Fruit fly (Drosophila melanogaster) whole organism, wandering third instar larva: ENCODE results near the gene TSG101.
A peak's percentile ranks its signal among the peaks of the same experiment; 100 is the strongest.

Experiments used
- Abd-B ChIP-seq: fragments of >200 bp; optimal IDR thresholded peaks from 2 replicates; lab custom pipeline; 2017; ENCODE audit warnings: missing biosample characterization, missing genetic modification characterization
- CG32264 ChIP-seq: fragments of 200-800 bp; sonication (Bioruptor generic); optimal IDR thresholded peaks from 2 replicates; lab custom pipeline; 2016; ENCODE audit warnings: missing biosample characterization, missing genetic modification characterization
- CG9705 ChIP-seq: fragments of 200-800 bp; sonication (Bioruptor generic); optimal IDR thresholded peaks from 2 replicates; lab custom pipeline; 2018; ENCODE audit warnings: missing biosample characterization, mild to moderate bottlenecking, missing genetic modification characterization
- CrebA ChIP-seq: fragments of 200-800 bp; sonication (Bioruptor generic); optimal IDR thresholded peaks from 2 replicates; lab custom pipeline; 2016; ENCODE audit warnings: missing biosample characterization, mild to moderate bottlenecking, missing genetic modification characterization, borderline replicate concordance
- Dfd ChIP-seq: fragments of >200 bp; optimal IDR thresholded peaks from 2 replicates; lab custom pipeline; 2017; ENCODE audit warnings: missing biosample characterization, missing genetic modification characterization
- Dif ChIP-seq: fragments of 200-275, 200-300 bp; sonication (Bioruptor generic); optimal IDR thresholded peaks from 2 replicates; lab custom pipeline; 2018; ENCODE audit warnings: missing biosample characterization, missing genetic modification characterization; ENCODE audit not compliant: partially characterized antibody
- Hnf4 ChIP-seq: fragments of 200-800 bp; sonication (Bioruptor generic); optimal IDR thresholded peaks from 2 replicates; lab custom pipeline; 2016; ENCODE audit warnings: missing biosample characterization, mild to moderate bottlenecking, missing genetic modification characterization
- Hr78 ChIP-seq: fragments of >200 bp; optimal IDR thresholded peaks from 2 replicates; lab custom pipeline; 2017; ENCODE audit warnings: missing biosample characterization, missing genetic modification characterization
- Jra ChIP-seq: sonication (Bioruptor generic); optimal IDR thresholded peaks from 2 replicates; lab custom pipeline; 2016; ENCODE audit warnings: missing biosample characterization, missing genetic modification characterization
- Mio ChIP-seq: sonication (Bioruptor generic); optimal IDR thresholded peaks from 2 replicates; lab custom pipeline; 2016; ENCODE audit warnings: missing biosample characterization, missing genetic modification characterization
- Myc ChIP-seq: fragments of >200 bp; optimal IDR thresholded peaks from 2 replicates; lab custom pipeline; 2017
- N ChIP-seq: fragments of >200 bp; optimal IDR thresholded peaks from 2 replicates; lab custom pipeline; 2018; ENCODE audit warnings: missing biosample characterization, missing external identifiers, missing genetic modification characterization
- OdsH ChIP-seq: fragments of 200-800 bp; sonication (Bioruptor generic); optimal IDR thresholded peaks from 2 replicates; lab custom pipeline; 2016; ENCODE audit warnings: missing biosample characterization, mild to moderate bottlenecking, missing genetic modification characterization
- Rel ChIP-seq, 2 experiments: fragments of 200-800 bp; sonication (Bioruptor generic) in 1 of 2; optimal IDR thresholded peaks; 2 replicates in 1 of 2; 3 replicates in 1 of 2; lab custom pipeline; 2016 to 2019; ENCODE audit warnings: mild to moderate bottlenecking in 2 of 2, missing biosample characterization in 2 of 2, missing genetic modification characterization in 2 of 2, moderate library complexity in 1 of 2
- Sp1 ChIP-seq: fragments of 200-800 bp; sonication (Bioruptor generic); optimal IDR thresholded peaks from 3 replicates; lab custom pipeline; 2019; ENCODE audit warnings: missing biosample characterization, mild to moderate bottlenecking, missing genetic modification characterization, moderate library complexity
- Vsx2 ChIP-seq: fragments of 200-300, 225-300 bp; sonication (Bioruptor generic); optimal IDR thresholded peaks from 2 replicates; lab custom pipeline; 2018; ENCODE audit warnings: missing biosample characterization, missing genetic modification characterization; ENCODE audit not compliant: partially characterized antibody
- dl ChIP-seq, 2 experiments: fragments of 175-275, 200-275 bp in 1 of 2; fragments of 200-275 bp in 1 of 2; sonication (Bioruptor generic); optimal IDR thresholded peaks; lab custom pipeline; 2018; ENCODE audit warnings: mild to moderate bottlenecking in 2 of 2, missing biosample characterization in 2 of 2, missing genetic modification characterization in 2 of 2, moderate library complexity in 2 of 2; ENCODE audit not compliant: partially characterized antibody in 2 of 2, insufficient read depth in 1 of 2
- dmrt93B ChIP-seq: fragments of 200-800 bp; sonication (Bioruptor generic); optimal IDR thresholded peaks from 2 replicates; lab custom pipeline; 2018; ENCODE audit warnings: missing biosample characterization, mild to moderate bottlenecking, missing genetic modification characterization
- dsf ChIP-seq: sonication (Bioruptor generic); optimal IDR thresholded peaks from 2 replicates; lab custom pipeline; 2016; ENCODE audit warnings: missing biosample characterization, missing genetic modification characterization, borderline replicate concordance
- ey ChIP-seq: fragments of 200-800 bp; sonication (Bioruptor generic); optimal IDR thresholded peaks from 2 replicates; lab custom pipeline; 2016; ENCODE audit warnings: missing biosample characterization, missing genetic modification characterization
- foxo ChIP-seq, 2 experiments: fragments of 200-800 bp; sonication (Bioruptor generic); optimal IDR thresholded peaks; 2 replicates in 1 of 2; 3 replicates in 1 of 2; lab custom pipeline; 2016 to 2017; ENCODE audit warnings: missing biosample characterization in 2 of 2, missing genetic modification characterization in 2 of 2
- fru ChIP-seq: fragments of 200-800 bp; sonication (Bioruptor generic); optimal IDR thresholded peaks from 3 replicates; lab custom pipeline; 2016; ENCODE audit warnings: missing biosample characterization, mild to moderate bottlenecking, missing genetic modification characterization
- jim ChIP-seq: fragments of 175-275, 200-325 bp; sonication (Bioruptor generic); optimal IDR thresholded peaks from 2 replicates; lab custom pipeline; 2016; ENCODE audit warnings: missing biosample characterization, mild to moderate bottlenecking, missing genetic modification characterization
- lola ChIP-seq: fragments of >200 bp; optimal IDR thresholded peaks from 2 replicates; lab custom pipeline; 2017; ENCODE audit warnings: missing biosample characterization, missing genetic modification characterization
- psq ChIP-seq: fragments of 200-800 bp; sonication (Bioruptor generic); optimal IDR thresholded peaks from 3 replicates; lab custom pipeline; 2017; ENCODE audit warnings: missing biosample characterization, mild to moderate bottlenecking, missing genetic modification characterization, moderate library complexity
- rgr ChIP-seq: fragments of 200-800 bp; sonication (Bioruptor generic); optimal IDR thresholded peaks from 3 replicates; lab custom pipeline; 2016; ENCODE audit warnings: missing biosample characterization, mild to moderate bottlenecking, missing genetic modification characterization
- sage ChIP-seq: fragments of 200-800 bp; sonication (Bioruptor generic); optimal IDR thresholded peaks from 2 replicates; lab custom pipeline; 2016; ENCODE audit warnings: missing biosample characterization, mild to moderate bottlenecking, missing genetic modification characterization
- sv ChIP-seq: fragments of 200-800 bp; sonication (Bioruptor generic); optimal IDR thresholded peaks from 3 replicates; lab custom pipeline; 2016; ENCODE audit warnings: missing biosample characterization, missing genetic modification characterization
- usp ChIP-seq: fragments of >200 bp; optimal IDR thresholded peaks from 2 replicates; lab custom pipeline; 2017; ENCODE audit warnings: missing biosample characterization, missing genetic modification characterization
- woc ChIP-seq: sonication (Bioruptor generic); optimal IDR thresholded peaks from 2 replicates; lab custom pipeline; 2016; ENCODE audit warnings: missing biosample characterization, mild to moderate bottlenecking, missing genetic modification characterization

Gene TSG101

dm6 chr3L:16875959-16876358, 33.9 kb downstream of the TSG101 start:
- TF ChIP-seq Dfd = no peak
- no peak for TF ChIP-seq Hnf4
- no peak for TF ChIP-seq Hr78
- no peak for TF ChIP-seq Sp1 (GFP tag; lab: Kevin White, UChicago)
- no peak for TF ChIP-seq sv
- no peak for TF ChIP-seq dl (GFP tag; optimal IDR thresholded peaks at IDR 0.05; lab: Kevin White, UChicago; ENCODE audit: insufficient read depth in 1 of 2, partially characterized antibody in 2 of 2)
- no peak for TF ChIP-seq fru
- TF ChIP-seq Jra (GFP tag; lab: Kevin White, UChicago) = no peak
- TF ChIP-seq usp (GFP tag; lab: Kevin White, UChicago) = no peak
- TF ChIP-seq foxo (GFP tag; optimal IDR thresholded peaks at IDR 0.05; lab: Kevin White, UChicago) = no peak
- no peak for TF ChIP-seq sage (GFP tag; lab: Kevin White, UChicago)
- TF ChIP-seq jim (GFP tag; lab: Kevin White, UChicago) = no peak
- TF ChIP-seq Vsx2 (GFP tag; lab: Kevin White, UChicago) = no peak
- no peak for TF ChIP-seq Rel (GFP tag; optimal IDR thresholded peaks at IDR 0.05; lab: Kevin White, UChicago)
- no peak for TF ChIP-seq Rel (tag; optimal IDR thresholded peaks at IDR 0.05; lab: Kevin White, UChicago)
- no peak for TF ChIP-seq Myc (lab: Kevin White, UChicago)
- no peak for TF ChIP-seq Dif (GFP tag; lab: Kevin White, UChicago)
- no peak for TF ChIP-seq woc (GFP tag; lab: Kevin White, UChicago)
- TF ChIP-seq psq (GFP tag; lab: Kevin White, UChicago) = no peak
- TF ChIP-seq CrebA (GFP tag; lab: Kevin White, UChicago) = no peak

- TF ChIP-seq Vsx2 (GFP tag; lab: Kevin White, UChicago) = peak; percentile 42
- no peak for TF ChIP-seq CG9705 (GFP tag; lab: Kevin White, UChicago)
Measured at dm6 chr3L:16876785-16877468, 34.8 kb downstream of the TSG101 start, which contains the start of gene CG32170. Gene CG32170 (plus strand): TSS chr3L:16877309.

- TF ChIP-seq Rel (GFP tag; optimal IDR thresholded peaks at IDR 0.05; lab: Kevin White, UChicago) (no peak), Rel (tag; optimal IDR thresholded peaks at IDR 0.05; lab: Kevin White, UChicago) (peak; percentile 93), Mio (GFP tag; lab: Kevin White, UChicago) (no peak), Myc (lab: Kevin White, UChicago) (no peak)
Measured at dm6 chr3L:16878830-16879536, 36.9 kb downstream of the TSG101 start.

- TF ChIP-seq psq (GFP tag; lab: Kevin White, UChicago) (no peak), jim (GFP tag; lab: Kevin White, UChicago) (no peak), Dif (GFP tag; lab: Kevin White, UChicago) (no peak), CG32264 (no peak), CG9705 (GFP tag; lab: Kevin White, UChicago) (no peak), dsf (GFP tag; lab: Kevin White, UChicago) (no peak), rgr (GFP tag; lab: Kevin White, UChicago) (no peak), woc (GFP tag; lab: Kevin White, UChicago) (no peak), ey (no peak), usp (GFP tag; lab: Kevin White, UChicago) (no peak), dmrt93B (no peak), fru (no peak), lola (GFP tag; lab: Kevin White, UChicago) (no peak), Abd-B (no peak)
Measured at dm6 chr3L:16881097-16881496, 39.0 kb downstream of the TSG101 start.

dm6 chr3L:16884037-16884436, 41.9 kb downstream of the TSG101 start:
- TF ChIP-seq N = no peak
- no peak for TF ChIP-seq Dfd
- TF ChIP-seq Mio (GFP tag; lab: Kevin White, UChicago) = no peak
- no peak for TF ChIP-seq OdsH (GFP tag; lab: Kevin White, UChicago)
- TF ChIP-seq dmrt93B = no peak
- peak; percentile 5 for TF ChIP-seq Hnf4
